Fruit fly (Drosophila melanogaster) whole organism, pupa: ENCODE results near the gene CG5079.

Experiments used
- CG10348 ChIP-seq: fragments of 200-800 bp; sonication (Bioruptor generic); IDR thresholded peaks from 2 replicates; pipeline ENCODE4 v1.3.6; 2022; ENCODE audit warnings: missing biosample characterization, missing genetic modification characterization
- CG12605 ChIP-seq: fragments of 200-800 bp; sonication (Bioruptor generic); IDR thresholded peaks from 2 replicates; pipeline ENCODE4 v1.3.6; 2022; ENCODE audit warnings: missing biosample characterization, missing genetic modification characterization
- CG13204 ChIP-seq: fragments of 200-800 bp; sonication (Bioruptor generic); optimal IDR thresholded peaks from 2 replicates; lab custom pipeline; 2018; ENCODE audit warnings: missing biosample characterization, mild to moderate bottlenecking, missing genetic modification characterization, moderate library complexity
- CG14655 ChIP-seq: fragments of 200-800 bp; sonication (Bioruptor generic); optimal IDR thresholded peaks from 3 replicates; lab custom pipeline; 2017; ENCODE audit warnings: mild to moderate bottlenecking, missing biosample characterization, missing genetic modification reagents, missing genetic modification characterization
- CG15710 ChIP-seq: fragments of 200-800 bp; sonication (Bioruptor generic); optimal IDR thresholded peaks from 2 replicates; lab custom pipeline; 2018; ENCODE audit warnings: missing biosample characterization, mild to moderate bottlenecking, missing genetic modification characterization, moderate library complexity
- CG17806 ChIP-seq: fragments of 200-800 bp; sonication (Bioruptor generic); optimal IDR thresholded peaks from 2 replicates; lab custom pipeline; 2018; ENCODE audit warnings: missing biosample characterization, mild to moderate bottlenecking, missing genetic modification characterization, moderate library complexity
- CG32121 ChIP-seq: fragments of 200-800 bp; sonication (Bioruptor generic); IDR thresholded peaks from 2 replicates; pipeline ENCODE4 v1.3.6; 2022; ENCODE audit warnings: missing biosample characterization, missing genetic modification characterization
- CG34367 ChIP-seq: fragments of 200-800 bp; sonication (Bioruptor generic); optimal IDR thresholded peaks from 2 replicates; lab custom pipeline; 2018; ENCODE audit warnings: missing biosample characterization, mild to moderate bottlenecking, missing genetic modification characterization
- CG4496 ChIP-seq: fragments of 200-800 bp; sonication (Bioruptor generic); IDR thresholded peaks from 3 replicates; pipeline ENCODE4 v1.3.6; 2022; ENCODE audit warnings: missing biosample characterization, missing genetic modification characterization
- CG8159 ChIP-seq: fragments of 200-800 bp; sonication (Bioruptor generic); optimal IDR thresholded peaks from 3 replicates; lab custom pipeline; 2018; ENCODE audit warnings: missing biosample characterization, mild to moderate bottlenecking, missing genetic modification characterization, moderate library complexity
- CG8301 ChIP-seq: fragments of 200-800 bp; sonication (Bioruptor generic); optimal IDR thresholded peaks from 2 replicates; lab custom pipeline; 2018; ENCODE audit warnings: missing biosample characterization, mild to moderate bottlenecking, missing genetic modification characterization
- CG9948 ChIP-seq: fragments of 200-800 bp; sonication (Bioruptor generic); optimal IDR thresholded peaks from 2 replicates; lab custom pipeline; 2018; ENCODE audit warnings: missing biosample characterization, mild to moderate bottlenecking, missing genetic modification characterization, moderate library complexity
- D1 ChIP-seq: fragments of 200-800 bp; sonication (Bioruptor generic); optimal IDR thresholded peaks from 2 replicates; lab custom pipeline; 2018; ENCODE audit warnings: missing biosample characterization, mild to moderate bottlenecking, missing genetic modification characterization, moderate library complexity
- EcR ChIP-seq: fragments of 200-800 bp; sonication (Bioruptor generic); optimal IDR thresholded peaks from 3 replicates; lab custom pipeline; 2019; ENCODE audit warnings: missing biosample characterization, missing genetic modification characterization, mild to moderate bottlenecking, moderate library complexity, missing genetic modification reagents
- Ets98B ChIP-seq: fragments of 200-800 bp; sonication (Bioruptor generic); IDR thresholded peaks from 2 replicates; pipeline ENCODE4 v1.3.6; 2022; ENCODE audit warnings: missing biosample characterization, missing genetic modification characterization
- Pif1A ChIP-seq: fragments of 200-800 bp; sonication (Bioruptor generic); optimal IDR thresholded peaks from 3 replicates; lab custom pipeline; 2016; ENCODE audit warnings: missing biosample characterization, missing genetic modification characterization
- Pif1B ChIP-seq: fragments of 200-800 bp; sonication (Bioruptor generic); optimal IDR thresholded peaks from 3 replicates; lab custom pipeline; 2016; ENCODE audit warnings: missing biosample characterization, missing genetic modification characterization
- Snoo ChIP-seq: fragments of 200-800 bp; sonication (Bioruptor generic); optimal IDR thresholded peaks from 3 replicates; lab custom pipeline; 2017; ENCODE audit warnings: missing biosample characterization, mild to moderate bottlenecking, missing genetic modification characterization, inconsistent platforms
- fd96Ca ChIP-seq: fragments of 200-800 bp; sonication (Bioruptor generic); IDR thresholded peaks from 3 replicates; pipeline ENCODE4 v1.3.6; 2022; ENCODE audit warnings: missing biosample characterization, missing genetic modification characterization
- gl ChIP-seq: fragments of 200-800 bp; sonication (Bioruptor generic); optimal IDR thresholded peaks from 2 replicates; lab custom pipeline; 2018; ENCODE audit warnings: missing biosample characterization, mild to moderate bottlenecking, missing genetic modification characterization
- rn ChIP-seq: fragments of 200-800 bp; sonication (Bioruptor generic); IDR thresholded peaks from 2 replicates; pipeline ENCODE4 v1.3.6; 2022; ENCODE audit warnings: missing biosample characterization, missing genetic modification characterization

Gene CG5079

dm6 chr3R:25591500-25591899 is 22.0 kb upstream of the CG5079 start:
- TF ChIP-seq CG12605 (GFP tag; lab: Robert Waterston, UW) (no peak), Pif1A (no peak)
- TF ChIP-seq, all 21 proteins: peak for 0

dm6 chr3R:25594128-25594527 is 19.3 kb upstream of the CG5079 start:
- no peak for TF ChIP-seq EcR (GFP tag; lab: Kevin White, UChicago)
- TF ChIP-seq CG8159 (tag; lab: Kevin White, UChicago), result no peak
- no peak for TF ChIP-seq CG8301 (tag; lab: Kevin White, UChicago)
- no peak for TF ChIP-seq CG15710 (tag; lab: Kevin White, UChicago)
- no peak for TF ChIP-seq CG10348
- no peak for TF ChIP-seq Pif1A
- no peak for TF ChIP-seq Ets98B (GFP tag; lab: Robert Waterston, UW)
- no peak for TF ChIP-seq CG14655 (GFP tag; lab: Kevin White, UChicago)
- TF ChIP-seq CG34367 (tag; lab: Kevin White, UChicago), result no peak
- TF ChIP-seq Snoo, result no peak
- no peak for TF ChIP-seq D1 (tag; lab: Kevin White, UChicago)
- TF ChIP-seq Pif1B, result no peak
- no peak for TF ChIP-seq gl (tag; lab: Kevin White, UChicago)
- no peak for TF ChIP-seq CG17806 (tag; lab: Kevin White, UChicago)

dm6 chr3R:25596274-25597034 is 17.0 kb upstream of the CG5079 start:
- TF ChIP-seq fd96Ca (GFP tag; lab: Robert Waterston, UW), result no peak
- TF ChIP-seq CG34367 (tag; lab: Kevin White, UChicago), result no peak
- TF ChIP-seq CG15710 (tag; lab: Kevin White, UChicago), result no peak
- no peak for TF ChIP-seq CG14655 (GFP tag; lab: Kevin White, UChicago)
- no peak for TF ChIP-seq CG9948 (tag; lab: Kevin White, UChicago)
- TF ChIP-seq CG17806 (tag; lab: Kevin White, UChicago), result no peak
- no peak for TF ChIP-seq rn (GFP tag; lab: Robert Waterston, UW)
- TF ChIP-seq gl (tag; lab: Kevin White, UChicago), result no peak
- no peak for TF ChIP-seq CG12605 (GFP tag; lab: Robert Waterston, UW)
- TF ChIP-seq D1 (tag; lab: Kevin White, UChicago), result no peak
- TF ChIP-seq EcR (GFP tag; lab: Kevin White, UChicago), result no peak
- no peak for TF ChIP-seq Snoo
- TF ChIP-seq CG13204, result no peak
- TF ChIP-seq Pif1A, result no peak
- TF ChIP-seq Ets98B (GFP tag; lab: Robert Waterston, UW), result no peak
- TF ChIP-seq CG10348, result no peak
- TF ChIP-seq Pif1B, result no peak
- no peak for TF ChIP-seq CG32121 (GFP tag; lab: Robert Waterston, UW)
- no peak for TF ChIP-seq CG8159 (tag; lab: Kevin White, UChicago)
- no peak for TF ChIP-seq CG4496 (GFP tag; lab: Robert Waterston, UW)

- TF ChIP-seq Snoo, result no peak
- TF ChIP-seq Ets98B (GFP tag; lab: Robert Waterston, UW), result no peak
Measured at dm6 chr3R:25609027-25609426, 4.4 kb upstream of the CG5079 start, which contains the start of gene ymp. ymp (minus strand) TSS chr3R:25609127.

- TF ChIP-seq Pif1B (no peak), CG17806 (tag; lab: Kevin White, UChicago) (no peak), CG10348 (no peak), D1 (tag; lab: Kevin White, UChicago) (no peak), EcR (GFP tag; lab: Kevin White, UChicago) (no peak), CG8301 (tag; lab: Kevin White, UChicago) (no peak), Pif1A (no peak), fd96Ca (GFP tag; lab: Robert Waterston, UW) (no peak), CG32121 (GFP tag; lab: Robert Waterston, UW) (no peak), Snoo (no peak), CG13204 (no peak), gl (tag; lab: Kevin White, UChicago) (no peak), rn (GFP tag; lab: Robert Waterston, UW) (no peak), CG8159 (tag; lab: Kevin White, UChicago) (no peak), CG4496 (GFP tag; lab: Robert Waterston, UW) (no peak), CG14655 (GFP tag; lab: Kevin White, UChicago) (no peak), CG34367 (tag; lab: Kevin White, UChicago) (no peak), CG9948 (tag; lab: Kevin White, UChicago) (no peak), Ets98B (GFP tag; lab: Robert Waterston, UW) (no peak), CG15710 (tag; lab: Kevin White, UChicago) (no peak)
Measured at dm6 chr3R:25618114-25618513, 4.6 kb downstream of the CG5079 start, which contains the start of gene CG5071. CG5071 (plus strand) TSS chr3R:25618414.
